Fruit fly (Drosophila melanogaster) whole organism, embryonic: Measurements from ENCODE around the gene AstA-R1.

Source experiments
- Aef1 ChIP-seq: fragments of 200-800 bp; sonication (Bioruptor generic); IDR thresholded peaks from 3 replicates; pipeline ENCODE4 v1.3.6; 2022; ENCODE audit warnings: missing biosample characterization, missing genetic modification characterization
- Bdp1 ChIP-seq: fragments of 200-800 bp; sonication (Bioruptor generic); optimal IDR thresholded peaks from 3 replicates; lab custom pipeline; 2016; ENCODE audit warnings: missing biosample characterization, missing genetic modification characterization
- Bteb2 ChIP-seq: fragments of 200-800 bp; sonication (Bioruptor generic); optimal IDR thresholded peaks from 2 replicates; lab custom pipeline; 2016; ENCODE audit warnings: missing biosample characterization, missing genetic modification characterization
- CG10321 ChIP-seq: fragments of 200-800 bp; sonication (Bioruptor generic); IDR thresholded peaks from 2 replicates; pipeline ENCODE4 v1.3.6; 2022; ENCODE audit warnings: missing biosample characterization, missing genetic modification characterization
- CG10565 ChIP-seq: fragments of 200-800 bp; sonication (Bioruptor generic); optimal IDR thresholded peaks from 3 replicates; lab custom pipeline; 2016; ENCODE audit warnings: missing biosample characterization, mild to moderate bottlenecking, missing genetic modification characterization
- CG11093 ChIP-seq: fragments of 200-800 bp; sonication (Bioruptor generic); IDR thresholded peaks from 3 replicates; pipeline ENCODE4 v1.3.6; 2022; ENCODE audit warnings: missing biosample characterization, missing genetic modification characterization
- CG12391 ChIP-seq: fragments of 200-800 bp; sonication (Bioruptor generic); optimal IDR thresholded peaks from 3 replicates; lab custom pipeline; 2018; ENCODE audit warnings: missing biosample characterization, mild to moderate bottlenecking, missing genetic modification characterization, moderate library complexity
- CG14441 ChIP-seq: fragments of 200-800 bp; sonication (Bioruptor generic); IDR thresholded peaks from 2 replicates; pipeline ENCODE4 v1.3.6; 2022; ENCODE audit warnings: missing biosample characterization, missing genetic modification characterization
- CG14710 ChIP-seq: fragments of 200-800 bp; sonication (Bioruptor generic); optimal IDR thresholded peaks from 3 replicates; lab custom pipeline; 2019; ENCODE audit warnings: missing biosample characterization, mild to moderate bottlenecking, missing genetic modification characterization, moderate library complexity
- CG15269 ChIP-seq: fragments of 200-800 bp; sonication (Bioruptor generic); optimal IDR thresholded peaks from 2 replicates; lab custom pipeline; 2018; ENCODE audit warnings: missing biosample characterization, mild to moderate bottlenecking, missing genetic modification characterization, moderate library complexity
- CG16815 ChIP-seq: fragments of 200-800 bp; sonication (Bioruptor generic); optimal IDR thresholded peaks from 3 replicates; lab custom pipeline; 2017; ENCODE audit warnings: missing biosample characterization, mild to moderate bottlenecking, missing genetic modification characterization
- CG17568 ChIP-seq: fragments of 200-800 bp; sonication (Bioruptor generic); optimal IDR thresholded peaks from 2 replicates; lab custom pipeline; 2018; ENCODE audit warnings: missing biosample characterization, mild to moderate bottlenecking, missing genetic modification characterization, moderate library complexity
- CG18599 ChIP-seq: fragments of 200-800 bp; sonication (Bioruptor generic); optimal IDR thresholded peaks from 3 replicates; lab custom pipeline; 2017; ENCODE audit warnings: missing biosample characterization, missing genetic modification characterization, mild to moderate bottlenecking, moderate library complexity, missing genetic modification reagents
- CG2199 ChIP-seq: fragments of 200-800 bp; sonication (Bioruptor generic); IDR thresholded peaks from 3 replicates; pipeline ENCODE4 v1.3.6; 2022; ENCODE audit warnings: missing biosample characterization, missing genetic modification characterization
- CG30403 ChIP-seq: fragments of 200-800 bp; sonication (Bioruptor generic); optimal IDR thresholded peaks from 3 replicates; lab custom pipeline; 2016; ENCODE audit warnings: missing biosample characterization, missing genetic modification characterization
- CG30431 ChIP-seq: fragments of 200-800 bp; sonication (Bioruptor generic); optimal IDR thresholded peaks from 2 replicates; lab custom pipeline; 2017; ENCODE audit warnings: missing biosample characterization, missing genetic modification characterization
- CG32767 ChIP-seq: fragments of 200-800 bp; sonication (Bioruptor generic); IDR thresholded peaks from 2 replicates; pipeline ENCODE4 v1.3.6; 2022; ENCODE audit warnings: missing biosample characterization, missing genetic modification characterization
- CG33557 ChIP-seq: fragments of 200-800 bp; sonication (Bioruptor generic); optimal IDR thresholded peaks from 2 replicates; lab custom pipeline; 2019; ENCODE audit warnings: missing biosample characterization, mild to moderate bottlenecking, missing genetic modification characterization, moderate library complexity
- CG3838 ChIP-seq: fragments of 200-800 bp; sonication (Bioruptor generic); optimal IDR thresholded peaks from 3 replicates; lab custom pipeline; 2016; ENCODE audit warnings: missing biosample characterization, missing genetic modification characterization
- CG7372 ChIP-seq: fragments of 200-800 bp; sonication (Bioruptor generic); IDR thresholded peaks from 2 replicates; pipeline ENCODE4 v1.3.6; 2022; ENCODE audit warnings: missing biosample characterization, missing genetic modification characterization
- CG7928 ChIP-seq: fragments of 200-800 bp; sonication (Bioruptor generic); optimal IDR thresholded peaks from 2 replicates; lab custom pipeline; 2017; ENCODE audit warnings: missing biosample characterization, mild to moderate bottlenecking, missing genetic modification characterization
- CG8478 ChIP-seq: fragments of >200 bp; optimal IDR thresholded peaks from 2 replicates; lab custom pipeline; 2018
- CG8924 ChIP-seq: fragments of 200-800 bp; optimal IDR thresholded peaks from 3 replicates; lab custom pipeline; 2019; ENCODE audit warnings: missing biosample characterization, mild to moderate bottlenecking, missing genetic modification characterization, moderate library complexity
- CG9727 ChIP-seq: fragments of 200-800 bp; sonication (Bioruptor generic); optimal IDR thresholded peaks from 3 replicates; lab custom pipeline; 2017; ENCODE audit warnings: missing biosample characterization, mild to moderate bottlenecking, missing genetic modification characterization
- Dek ChIP-seq: fragments of 200-800 bp; sonication (Bioruptor generic); optimal IDR thresholded peaks from 3 replicates; lab custom pipeline; 2019; ENCODE audit warnings: missing biosample characterization, mild to moderate bottlenecking, missing genetic modification characterization, moderate library complexity
- Ets97D ChIP-seq: fragments of 200-800 bp; sonication (Bioruptor generic); optimal IDR thresholded peaks from 3 replicates; lab custom pipeline; 2016; ENCODE audit warnings: missing biosample characterization, missing genetic modification characterization
- Lhr ChIP-seq: fragments of 200-800 bp; sonication (Bioruptor generic); optimal IDR thresholded peaks from 3 replicates; lab custom pipeline; 2017; ENCODE audit warnings: mild to moderate bottlenecking, missing biosample characterization, missing genetic modification reagents, missing genetic modification characterization
- Mrtf ChIP-seq: fragments of 200-800 bp; sonication (Bioruptor generic); IDR thresholded peaks from 3 replicates; pipeline ENCODE4 v1.3.6; 2022; ENCODE audit warnings: missing biosample characterization, missing genetic modification characterization
- Nf-YA ChIP-seq: fragments of 200-800 bp; sonication (Bioruptor generic); IDR thresholded peaks from 2 replicates; pipeline ENCODE4 v1.3.6; 2022; ENCODE audit warnings: missing biosample characterization, missing genetic modification characterization
- Oli ChIP-seq: fragments of 200-800 bp; sonication (Bioruptor generic); optimal IDR thresholded peaks from 2 replicates; lab custom pipeline; 2018; ENCODE audit warnings: missing biosample characterization, mild to moderate bottlenecking, missing genetic modification characterization, moderate library complexity
- ash1 ChIP-seq: fragments of 200-800 bp; sonication (Bioruptor generic); optimal IDR thresholded peaks from 2 replicates; lab custom pipeline; 2018; ENCODE audit warnings: missing biosample characterization, mild to moderate bottlenecking, missing genetic modification characterization
- ato ChIP-seq: fragments of 200-800 bp; sonication (Bioruptor generic); IDR thresholded peaks from 2 replicates; pipeline ENCODE4 v1.3.6; 2022; ENCODE audit warnings: missing biosample characterization, missing genetic modification characterization; ENCODE audit not compliant: partially characterized antibody
- bbx ChIP-seq: fragments of 200-800 bp; sonication (Bioruptor generic); IDR thresholded peaks from 2 replicates; pipeline ENCODE4 v1.3.6; 2022; ENCODE audit warnings: missing biosample characterization, missing genetic modification characterization; ENCODE audit not compliant: partially characterized antibody
- corto ChIP-seq: fragments of 200-800 bp; sonication (Bioruptor generic); optimal IDR thresholded peaks from 2 replicates; lab custom pipeline; 2016; ENCODE audit warnings: missing biosample characterization, mild to moderate bottlenecking, missing genetic modification characterization, moderate library complexity
- dysf ChIP-seq: fragments of 200-800 bp; sonication (Bioruptor generic); IDR thresholded peaks from 3 replicates; pipeline ENCODE4 v1.3.6; 2022; ENCODE audit warnings: missing biosample characterization, missing genetic modification characterization
- gt ChIP-seq: fragments of 200-800 bp; sonication (Bioruptor generic); IDR thresholded peaks from 2 replicates; pipeline ENCODE4 v1.3.6; 2022; ENCODE audit warnings: missing biosample characterization, missing genetic modification characterization
- lola ChIP-seq, 3 experiments: fragments of >200 bp in 2 of 3; fragments of 200-800 bp in 1 of 3; sonication (Bioruptor generic) in 1 of 3; optimal IDR thresholded peaks; 2 replicates each; lab custom pipeline; 2017 to 2019; ENCODE audit warnings: missing biosample characterization in 3 of 3, missing genetic modification characterization in 3 of 3, mild to moderate bottlenecking in 1 of 3, moderate library complexity in 1 of 3
- nau ChIP-seq: fragments of 200-800 bp; sonication (Bioruptor generic); optimal IDR thresholded peaks from 3 replicates; lab custom pipeline; 2017; ENCODE audit warnings: missing biosample characterization, mild to moderate bottlenecking, missing genetic modification characterization, missing genetic modification reagents
- nom ChIP-seq: fragments of 200-800 bp; sonication (Bioruptor generic); optimal IDR thresholded peaks from 2 replicates; lab custom pipeline; 2017; ENCODE audit warnings: missing biosample characterization, missing genetic modification characterization, mild to moderate bottlenecking, moderate library complexity, missing genetic modification reagents
- oc ChIP-seq: fragments of 200-800 bp; sonication (Bioruptor generic); optimal IDR thresholded peaks from 2 replicates; lab custom pipeline; 2018; ENCODE audit warnings: missing biosample characterization, mild to moderate bottlenecking, missing genetic modification characterization, moderate library complexity
- org-1 ChIP-seq: fragments of 200-800 bp; sonication (Bioruptor generic); optimal IDR thresholded peaks from 2 replicates; lab custom pipeline; 2017; ENCODE audit warnings: missing biosample characterization, missing genetic modification characterization
- peb ChIP-seq: fragments of 200-800 bp; sonication (Bioruptor generic); IDR thresholded peaks from 2 replicates; pipeline ENCODE4 v1.3.6; 2022; ENCODE audit warnings: missing biosample characterization, missing genetic modification characterization
- repo ChIP-seq: fragments of 200-800 bp; sonication (Bioruptor generic); optimal IDR thresholded peaks from 2 replicates; lab custom pipeline; 2016; ENCODE audit warnings: missing biosample characterization, missing genetic modification characterization
- slou ChIP-seq: fragments of 200-800 bp; sonication (Bioruptor generic); optimal IDR thresholded peaks from 3 replicates; lab custom pipeline; 2016; ENCODE audit warnings: missing biosample characterization, missing genetic modification characterization
- stwl ChIP-seq: fragments of 200-800 bp; sonication (Bioruptor generic); optimal IDR thresholded peaks from 3 replicates; lab custom pipeline; 2018; ENCODE audit warnings: missing biosample characterization, mild to moderate bottlenecking, missing genetic modification characterization, moderate library complexity
- tin ChIP-seq: fragments of 200-800 bp; sonication (Bioruptor generic); optimal IDR thresholded peaks from 3 replicates; lab custom pipeline; 2016; ENCODE audit warnings: missing biosample characterization, missing genetic modification characterization
- tio ChIP-seq: fragments of 200-800 bp; sonication (Bioruptor generic); optimal IDR thresholded peaks from 2 replicates; lab custom pipeline; 2017; ENCODE audit warnings: missing biosample characterization, missing genetic modification characterization, inconsistent platforms
- zf30C ChIP-seq: fragments of 200-800 bp; sonication (Bioruptor generic); optimal IDR thresholded peaks from 3 replicates; lab custom pipeline; 2018; ENCODE audit warnings: missing biosample characterization, mild to moderate bottlenecking, missing genetic modification characterization
- zfh2 ChIP-seq: fragments of 200-800 bp; sonication (Bioruptor generic); optimal IDR thresholded peaks from 2 replicates; lab custom pipeline; 2016; ENCODE audit warnings: missing biosample characterization, missing genetic modification characterization

AstA-R1 gene

dm6 chrX:3687837-3688375, 113.6 kb downstream of the AstA-R1 start (continued):
- TF ChIP-seq tin (GFP tag; lab: Kevin White, UChicago) (peak; percentile 50), CG32767 (GFP tag; lab: Robert Waterston, UW) (0 out of 2 replicates have a peak, but pooled peaks have one; percentile 38), ato (GFP tag; lab: Robert Waterston, UW) (no peak), Mrtf (GFP tag; lab: Robert Waterston, UW) (0 out of 3 replicates have a peak, but pooled peaks have one; percentile 51), CG2199 (GFP tag; lab: Robert Waterston, UW) (0 out of 3 replicates have a peak, but pooled peaks have one; percentile 22), Dek (tag; lab: Kevin White, UChicago) (peak; percentile 10), Nf-YA (GFP tag; lab: Robert Waterston, UW) (0 out of 2 replicates have a peak, but pooled peaks have one; percentile 42), Ets97D (GFP tag; lab: Kevin White, UChicago) (no peak), CG9727 (peak; percentile 50), CG16815 (GFP tag; lab: Kevin White, UChicago) (peak; percentile 47), CG30431 (GFP tag; lab: Kevin White, UChicago) (peak; percentile 14), slou (GFP tag; lab: Kevin White, UChicago) (no peak), CG30403 (peak; percentile 74), bbx (GFP tag; lab: Robert Waterston, UW) (no peak), Bteb2 (peak; percentile 50), repo (GFP tag; lab: Kevin White, UChicago) (peak; percentile 40), org-1 (GFP tag; lab: Kevin White, UChicago) (peak; percentile 69), oc (tag; lab: Kevin White, UChicago) (peak; percentile 63), CG7928 (GFP tag; lab: Kevin White, UChicago) (no peak), Bdp1 (GFP tag; lab: Kevin White, UChicago) (peak; percentile 24), CG11093 (GFP tag; lab: Robert Waterston, UW) (no peak), zfh2 (GFP tag; lab: Kevin White, UChicago) (peak; percentile 47), Lhr (GFP tag; lab: Kevin White, UChicago) (peak; percentile 27), nau (peak; percentile 39), zf30C (GFP tag; lab: Kevin White, UChicago) (no peak), ash1 (GFP tag; lab: Kevin White, UChicago) (no peak), tio (GFP tag; lab: Kevin White, UChicago) (peak; percentile 41), CG8478 (lab: Kevin White, UChicago) (no peak), peb (GFP tag; lab: Robert Waterston, UW) (0 out of 2 replicates have a peak, but pooled peaks have one; percentile 43), CG10321 (GFP tag; lab: Robert Waterston, UW) (no peak), CG18599 (GFP tag; lab: Kevin White, UChicago) (peak; percentile 59), lola (GFP tag; optimal IDR thresholded peaks at IDR 0.05; lab: Kevin White, UChicago) (peak in 1 of 3 experiments; percentile 54), dysf (GFP tag; lab: Robert Waterston, UW) (peak; percentile 76), CG12391 (tag; lab: Kevin White, UChicago) (peak; percentile 69), CG3838 (GFP tag; lab: Kevin White, UChicago) (peak; percentile 25), CG15269 (tag; lab: Kevin White, UChicago) (peak; percentile 45), corto (GFP tag; lab: Kevin White, UChicago) (no peak), nom (GFP tag; lab: Kevin White, UChicago) (peak; percentile 35), CG8924 (peak; percentile 48), stwl (tag; lab: Kevin White, UChicago) (no peak), Oli (peak; percentile 68), Aef1 (GFP tag; lab: Robert Waterston, UW) (0 out of 3 replicates have a peak, but pooled peaks have one; percentile 19), CG10565 (no peak), gt (GFP tag; lab: Robert Waterston, UW) (no peak), CG14441 (GFP tag; lab: Robert Waterston, UW) (peak; percentile 67), CG7372 (GFP tag; lab: Robert Waterston, UW) (no peak), CG14710 (peak; percentile 42), CG33557 (GFP tag; lab: Kevin White, UChicago) (no peak), CG17568 (GFP tag; lab: Kevin White, UChicago) (no peak)
